Worm (Caenorhabditis elegans) whole organism, L4 larva: ENCODE results near the gene F42F12.4.

ENCODE experiments used
- ZK337.2 ChIP-seq: fragments of 200-800 bp; sonication (Bioruptor generic); IDR thresholded peaks from 2 replicates; pipeline ENCODE4 v1.3.6; 2022; ENCODE audit warnings: missing genetic modification reagents, missing genetic modification characterization, missing compliant biosample characterization
- ceh-28 ChIP-seq: fragments of 150-350 bp; optimal IDR thresholded peaks from 2 replicates; lab custom pipeline; 2014; ENCODE audit warnings: missing biosample characterization, missing genetic modification reagents, missing genetic modification characterization
- daf-8 ChIP-seq: fragments of 200-800 bp; sonication (Bioruptor generic); IDR thresholded peaks from 2 replicates; pipeline ENCODE4 v1.3.6; 2022; ENCODE audit warnings: missing genetic modification characterization, missing compliant biosample characterization
- gei-8 ChIP-seq: fragments of 200-800 bp; sonication (Bioruptor generic); optimal IDR thresholded peaks from 2 replicates; lab custom pipeline; 2018; ENCODE audit warnings: mild to moderate bottlenecking, missing genetic modification characterization, missing compliant biosample characterization
- lin-1 ChIP-seq: fragments of 200-800 bp; sonication (Bioruptor generic); IDR thresholded peaks from 2 replicates; pipeline ENCODE4 v1.3.6; 2022; ENCODE audit warnings: missing genetic modification reagents, missing genetic modification characterization, missing compliant biosample characterization
- lin-13 ChIP-seq: fragments of 150-350 bp; optimal IDR thresholded peaks from 2 replicates; lab custom pipeline; 2014; ENCODE audit warnings: missing biosample characterization, missing genetic modification reagents, missing genetic modification characterization
- nhr-25 ChIP-seq: sonication (generic microtip); optimal IDR thresholded peaks from 2 replicates; lab custom pipeline; 2017; ENCODE audit warnings: missing genetic modification characterization, mild to moderate bottlenecking, missing compliant biosample characterization, antibody characterized with exemption, moderate library complexity, borderline replicate concordance; ENCODE audit not compliant: insufficient read depth
- php-3 ChIP-seq: fragments of 200-800 bp; sonication (Bioruptor generic); IDR thresholded peaks from 2 replicates; pipeline ENCODE4 v1.3.6; 2022; ENCODE audit warnings: missing genetic modification reagents, missing genetic modification characterization, missing compliant biosample characterization
- sdz-12 ChIP-seq: fragments of 200-800 bp; sonication (Bioruptor generic); optimal IDR thresholded peaks from 2 replicates; lab custom pipeline; 2018; ENCODE audit warnings: mild to moderate bottlenecking, missing genetic modification characterization, missing compliant biosample characterization
- skn-1 ChIP-seq: fragments of 150-350 bp; optimal IDR thresholded peaks from 2 replicates; lab custom pipeline; 2014; ENCODE audit warnings: missing biosample characterization, missing genetic modification characterization
- ztf-11 ChIP-seq: fragments of 150-350 bp; optimal IDR thresholded peaks from 2 replicates; lab custom pipeline; 2014; ENCODE audit warnings: missing biosample characterization, missing genetic modification characterization

ce11 chrX:12323439-12323838 lies 29.3 kb downstream of the F42F12.4 start, which contains the start of gene srd-40:
- TF ChIP-seq skn-1 (tag; lab: Kevin White, UChicago) (no peak), ZK337.2 (GFP tag; lab: Robert Waterston, UW) (no peak), ceh-28 (tag; lab: Kevin White, UChicago) (no peak), ztf-11 (no peak), lin-13 (GFP tag; lab: Kevin White, UChicago) (no peak), php-3 (GFP tag; lab: Robert Waterston, UW) (no peak), gei-8 (no peak), sdz-12 (GFP tag; lab: Kevin White, UChicago) (no peak), nhr-25 (no peak), daf-8 (no peak), lin-1 (GFP tag; lab: Robert Waterston, UW) (no peak)
